Fruit fly (Drosophila melanogaster) whole organism, embryonic: ENCODE results near the gene dbe.

Source experiments
- ATbp ChIP-seq: fragments of 200-800 bp; sonication (Bioruptor generic); optimal IDR thresholded peaks from 2 replicates; lab custom pipeline; 2017; ENCODE audit warnings: missing biosample characterization, mild to moderate bottlenecking, missing genetic modification characterization, missing genetic modification reagents
- Abd-B ChIP-seq: fragments of 200-800 bp; sonication (Bioruptor generic); optimal IDR thresholded peaks from 2 replicates; lab custom pipeline; 2018; ENCODE audit warnings: missing biosample characterization, mild to moderate bottlenecking, missing genetic modification characterization, moderate library complexity
- CG11456 ChIP-seq: fragments of 200-800 bp; sonication (Bioruptor generic); IDR thresholded peaks from 3 replicates; pipeline ENCODE4 v1.3.6; 2022; ENCODE audit warnings: missing biosample characterization, missing genetic modification characterization
- CG15073 ChIP-seq: fragments of 200-800 bp; sonication (Bioruptor generic); optimal IDR thresholded peaks from 2 replicates; lab custom pipeline; 2016; ENCODE audit warnings: missing biosample characterization, missing genetic modification characterization
- CG17612 ChIP-seq: fragments of 200-800 bp; sonication (Bioruptor generic); IDR thresholded peaks from 2 replicates; pipeline ENCODE4 v1.3.6; 2022; ENCODE audit warnings: missing biosample characterization, missing genetic modification characterization
- CG1832 ChIP-seq: fragments of 200-800 bp; sonication (Bioruptor generic); optimal IDR thresholded peaks from 2 replicates; lab custom pipeline; 2017; ENCODE audit warnings: missing biosample characterization, mild to moderate bottlenecking, missing genetic modification characterization, inconsistent platforms
- CG2129 ChIP-seq: fragments of 200-800 bp; sonication (Bioruptor generic); IDR thresholded peaks from 2 replicates; pipeline ENCODE4 v1.3.6; 2022; ENCODE audit warnings: missing biosample characterization, missing genetic modification characterization; ENCODE audit not compliant: partially characterized antibody
- CG30020 ChIP-seq: fragments of 200-800 bp; optimal IDR thresholded peaks from 2 replicates; lab custom pipeline; 2019; ENCODE audit warnings: missing biosample characterization, mild to moderate bottlenecking, missing genetic modification characterization, moderate library complexity
- CG3065 ChIP-seq: fragments of 200-800 bp; sonication (Bioruptor generic); optimal IDR thresholded peaks from 2 replicates; lab custom pipeline; 2016; ENCODE audit warnings: missing biosample characterization, missing genetic modification characterization
- CG3281 ChIP-seq: fragments of 200-800 bp; sonication (Bioruptor generic); optimal IDR thresholded peaks from 3 replicates; lab custom pipeline; 2017; ENCODE audit warnings: missing biosample characterization, mild to moderate bottlenecking, missing genetic modification characterization
- CG33557 ChIP-seq: fragments of 200-800 bp; sonication (Bioruptor generic); optimal IDR thresholded peaks from 2 replicates; lab custom pipeline; 2019; ENCODE audit warnings: missing biosample characterization, mild to moderate bottlenecking, missing genetic modification characterization, moderate library complexity
- CG3726 ChIP-seq: fragments of 200-800 bp; sonication (Bioruptor generic); IDR thresholded peaks from 3 replicates; pipeline ENCODE4, ENCODE4 v1.3.6; 2022; ENCODE audit warnings: missing biosample characterization, missing genetic modification characterization
- CG4282 ChIP-seq: fragments of 200-800 bp; sonication (Bioruptor generic); optimal IDR thresholded peaks from 2 replicates; lab custom pipeline; 2016; ENCODE audit warnings: missing biosample characterization, missing genetic modification characterization
- CG5245 ChIP-seq: fragments of 200-800 bp; sonication (Bioruptor generic); optimal IDR thresholded peaks from 3 replicates; lab custom pipeline; 2016; ENCODE audit warnings: missing biosample characterization, missing genetic modification characterization
- CG6175 ChIP-seq: fragments of 200-800 bp; sonication (Bioruptor generic); IDR thresholded peaks from 3 replicates; pipeline ENCODE4 v1.3.6; 2022; ENCODE audit warnings: missing biosample characterization, missing genetic modification characterization
- CG7357 ChIP-seq: fragments of 200-800 bp; sonication (Bioruptor generic); IDR thresholded peaks from 3 replicates; pipeline ENCODE4 v1.3.6; 2022; ENCODE audit warnings: missing biosample characterization, missing genetic modification characterization
- CG7786 ChIP-seq: fragments of 200-800 bp; sonication (Bioruptor generic); optimal IDR thresholded peaks from 2 replicates; lab custom pipeline; 2016; ENCODE audit warnings: missing biosample characterization, missing genetic modification characterization
- CG7928 ChIP-seq: fragments of 200-800 bp; sonication (Bioruptor generic); optimal IDR thresholded peaks from 2 replicates; lab custom pipeline; 2017; ENCODE audit warnings: missing biosample characterization, mild to moderate bottlenecking, missing genetic modification characterization
- CG7963 ChIP-seq: fragments of 200-800 bp; sonication (Bioruptor generic); IDR thresholded peaks from 3 replicates; pipeline ENCODE4 v1.3.6; 2022; ENCODE audit warnings: missing biosample characterization, missing genetic modification characterization; ENCODE audit not compliant: partially characterized antibody
- CG8089 ChIP-seq: fragments of 200-800 bp; sonication (Bioruptor generic); optimal IDR thresholded peaks from 3 replicates; lab custom pipeline; 2016; ENCODE audit warnings: missing biosample characterization, missing genetic modification characterization
- CG8478 ChIP-seq: fragments of >200 bp; optimal IDR thresholded peaks from 2 replicates; lab custom pipeline; 2018
- CG9817 ChIP-seq: fragments of 200-800 bp; sonication (Bioruptor generic); optimal IDR thresholded peaks from 2 replicates; lab custom pipeline; 2018; ENCODE audit warnings: missing biosample characterization, mild to moderate bottlenecking, missing genetic modification characterization, moderate library complexity
- D ChIP-seq, 2 experiments: fragments of 200-800 bp in 1 of 2; fragments of >200 bp in 1 of 2; sonication (Bioruptor generic) in 1 of 2; optimal IDR thresholded peaks; 2 replicates in 1 of 2; 3 replicates in 1 of 2; lab custom pipeline; 2017; ENCODE audit warnings: mild to moderate bottlenecking in 1 of 2, missing biosample characterization in 1 of 2, missing genetic modification characterization in 1 of 2, missing genetic modification reagents in 1 of 2
- Dad ChIP-seq: fragments of 200-800 bp; sonication (Bioruptor generic); optimal IDR thresholded peaks from 3 replicates; lab custom pipeline; 2016; ENCODE audit warnings: missing biosample characterization, missing genetic modification characterization
- Dek ChIP-seq: fragments of 200-800 bp; sonication (Bioruptor generic); optimal IDR thresholded peaks from 3 replicates; lab custom pipeline; 2019; ENCODE audit warnings: missing biosample characterization, mild to moderate bottlenecking, missing genetic modification characterization, moderate library complexity
- Fer3 ChIP-seq: fragments of 200-800 bp; sonication (Bioruptor generic); optimal IDR thresholded peaks from 2 replicates; lab custom pipeline; 2018; ENCODE audit warnings: missing biosample characterization, mild to moderate bottlenecking, missing genetic modification characterization, moderate library complexity
- HmgD ChIP-seq: fragments of 200-800 bp; sonication (Bioruptor generic); optimal IDR thresholded peaks from 3 replicates; lab custom pipeline; 2016; ENCODE audit warnings: missing biosample characterization, missing genetic modification characterization
- Hr3 ChIP-seq: fragments of 200-800 bp; sonication (Bioruptor generic); optimal IDR thresholded peaks from 3 replicates; lab custom pipeline; 2016; ENCODE audit warnings: missing biosample characterization, missing genetic modification characterization
- Kr ChIP-seq: fragments of 200-800 bp; sonication (Bioruptor generic); optimal IDR thresholded peaks from 2 replicates; lab custom pipeline; 2017; ENCODE audit warnings: missing biosample characterization, mild to moderate bottlenecking, missing genetic modification characterization
- Lim3 ChIP-seq: fragments of 200-800 bp; sonication (Bioruptor generic); IDR thresholded peaks from 2 replicates; pipeline ENCODE4 v1.3.6; 2022; ENCODE audit warnings: missing biosample characterization, missing genetic modification characterization
- MESR4 ChIP-seq: fragments of 200-800 bp; sonication (Bioruptor generic); optimal IDR thresholded peaks from 2 replicates; lab custom pipeline; 2018; ENCODE audit warnings: missing biosample characterization, mild to moderate bottlenecking, missing genetic modification characterization, moderate library complexity
- Nf-YC ChIP-seq: fragments of 200-800 bp; optimal IDR thresholded peaks from 3 replicates; lab custom pipeline; 2019; ENCODE audit warnings: missing biosample characterization, mild to moderate bottlenecking, missing genetic modification characterization, moderate library complexity
- Rx ChIP-seq: fragments of 200-800 bp; sonication (Bioruptor generic); IDR thresholded peaks from 2 replicates; pipeline ENCODE4 v1.3.6; 2022; ENCODE audit warnings: missing biosample characterization, missing genetic modification characterization
- Side ChIP-seq: fragments of 200-800 bp; sonication (Bioruptor generic); optimal IDR thresholded peaks from 2 replicates; lab custom pipeline; 2016; ENCODE audit warnings: missing biosample characterization, missing genetic modification characterization
- Stat92E ChIP-seq, 3 experiments: fragments of >200 bp in 2 of 3; fragments of 200-800 bp in 1 of 3; sonication (Bioruptor generic) in 1 of 3; optimal IDR thresholded peaks; 2 replicates each; lab custom pipeline; 2017 to 2019; ENCODE audit warnings: missing biosample characterization in 3 of 3, missing genetic modification characterization in 3 of 3, mild to moderate bottlenecking in 1 of 3, moderate library complexity in 1 of 3
- Vsx1 ChIP-seq: fragments of 200-800 bp; sonication (Bioruptor generic); optimal IDR thresholded peaks from 2 replicates; lab custom pipeline; 2017; ENCODE audit warnings: missing biosample characterization, mild to moderate bottlenecking, missing genetic modification characterization, missing genetic modification reagents
- Xrp1 ChIP-seq: fragments of 200-800 bp; sonication (Bioruptor generic); IDR thresholded peaks from 2 replicates; pipeline ENCODE4 v1.3.6; 2022; ENCODE audit warnings: missing biosample characterization, missing genetic modification characterization
- bab2 ChIP-seq: fragments of 200-800 bp; sonication (Bioruptor generic); optimal IDR thresholded peaks from 2 replicates; lab custom pipeline; 2016; ENCODE audit warnings: missing biosample characterization, missing genetic modification characterization
- chm ChIP-seq: fragments of 200-800 bp; sonication (Bioruptor generic); IDR thresholded peaks from 2 replicates; pipeline ENCODE4 v1.3.6; 2022; ENCODE audit warnings: missing biosample characterization, missing genetic modification characterization
- croc ChIP-seq: fragments of 200-800 bp; sonication (Bioruptor generic); conservative IDR thresholded peaks from 3 replicates; pipeline ENCODE4 v1.3.6; 2022; ENCODE audit warnings: missing biosample characterization, missing genetic modification characterization
- dpn ChIP-seq, 2 experiments: fragments of 200-800 bp; sonication (Bioruptor generic); optimal IDR thresholded peaks; 3 replicates each; lab custom pipeline; 2016; ENCODE audit warnings: missing biosample characterization in 2 of 2, missing genetic modification characterization in 2 of 2
- emc ChIP-seq: fragments of 200-800 bp; sonication (Bioruptor generic); optimal IDR thresholded peaks from 2 replicates; lab custom pipeline; 2016; ENCODE audit warnings: missing biosample characterization, missing genetic modification characterization
- exex ChIP-seq: fragments of 200-800 bp; sonication (Bioruptor generic); optimal IDR thresholded peaks from 4 replicates; lab custom pipeline; 2018; ENCODE audit warnings: missing biosample characterization, mild to moderate bottlenecking, missing genetic modification characterization, moderate library complexity
- ham ChIP-seq: fragments of 200-800 bp; sonication (Bioruptor generic); IDR thresholded peaks from 2 replicates; pipeline ENCODE4 v1.3.6; 2022; ENCODE audit warnings: missing biosample characterization, missing genetic modification characterization
- nmo ChIP-seq: fragments of 200-800 bp; sonication (Bioruptor generic); optimal IDR thresholded peaks from 2 replicates; lab custom pipeline; 2018; ENCODE audit warnings: missing biosample characterization, mild to moderate bottlenecking, missing genetic modification characterization, moderate library complexity
- pho ChIP-seq: fragments of 200-800 bp; sonication (Bioruptor generic); optimal IDR thresholded peaks from 2 replicates; lab custom pipeline; 2016; ENCODE audit warnings: missing biosample characterization, missing genetic modification characterization
- slou ChIP-seq: fragments of 200-800 bp; sonication (Bioruptor generic); optimal IDR thresholded peaks from 3 replicates; lab custom pipeline; 2016; ENCODE audit warnings: missing biosample characterization, missing genetic modification characterization
- so ChIP-seq: fragments of 200-800 bp; sonication (Bioruptor generic); IDR thresholded peaks from 3 replicates; pipeline ENCODE4 v1.3.6; 2022; ENCODE audit warnings: missing biosample characterization, missing genetic modification characterization
- sr ChIP-seq: fragments of 200-800 bp; sonication (Bioruptor generic); IDR thresholded peaks from 3 replicates; pipeline ENCODE4 v1.3.6; 2022; ENCODE audit warnings: missing biosample characterization, missing genetic modification characterization
- tx ChIP-seq: fragments of 200-800 bp; sonication (Bioruptor generic); optimal IDR thresholded peaks from 2 replicates; lab custom pipeline; 2016; ENCODE audit warnings: missing biosample characterization, missing genetic modification characterization
- zen ChIP-seq: fragments of 200-800 bp; sonication (Bioruptor generic); optimal IDR thresholded peaks from 3 replicates; lab custom pipeline; 2018; ENCODE audit warnings: missing biosample characterization, mild to moderate bottlenecking, missing genetic modification characterization, moderate library complexity

dbe gene

DNA sequence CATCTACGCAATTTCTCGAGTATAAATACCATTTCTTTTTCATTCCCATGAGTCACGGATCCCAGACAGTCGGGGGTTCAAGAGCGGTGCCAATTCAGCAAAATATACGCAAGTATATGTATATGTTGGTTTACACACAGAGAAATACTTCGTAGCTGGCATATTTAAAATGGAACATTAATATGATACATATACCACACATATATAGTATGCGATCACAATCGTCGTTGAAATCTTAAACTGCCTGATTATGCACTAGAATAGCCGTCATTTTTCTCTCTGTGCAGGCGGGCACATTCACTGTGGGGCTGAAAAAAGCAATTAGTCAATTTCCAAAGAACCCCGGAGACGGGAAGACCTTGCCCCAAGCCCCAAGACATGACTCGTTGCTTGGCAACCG, 27.9 kb downstream of the dbe start (continued):
- TF ChIP-seq CG7963 (GFP tag; lab: Robert Waterston, UW) (no peak), CG7928 (GFP tag; lab: Kevin White, UChicago) (peak; percentile 38), CG3281 (GFP tag; lab: Kevin White, UChicago) (peak; percentile 83), CG9817 (tag; lab: Kevin White, UChicago) (peak; percentile 66), Side (no peak), Rx (GFP tag; lab: Robert Waterston, UW) (peak; percentile 77), nmo (GFP tag; lab: Kevin White, UChicago) (peak; percentile 54), Dek (tag; lab: Kevin White, UChicago) (peak; percentile 68), CG8478 (no peak), Xrp1 (GFP tag; lab: Robert Waterston, UW) (peak; percentile 83), so (GFP tag; lab: Robert Waterston, UW) (peak; percentile 78), D (optimal IDR thresholded peaks at IDR 0.05; lab: Kevin White, UChicago) (no peak), D (GFP tag; optimal IDR thresholded peaks at IDR 0.05; lab: Kevin White, UChicago) (peak; percentile 6), chm (GFP tag; lab: Robert Waterston, UW) (peak; percentile 70), Vsx1 (GFP tag; lab: Kevin White, UChicago) (peak; percentile 24), CG1832 (no peak), bab2 (GFP tag; lab: Kevin White, UChicago) (peak; percentile 35), exex (tag; lab: Kevin White, UChicago) (peak; percentile 24), slou (GFP tag; lab: Kevin White, UChicago) (no peak), Abd-B (GFP tag; lab: Kevin White, UChicago) (peak; percentile 51), CG30020 (tag; lab: Kevin White, UChicago) (no peak), pho (GFP tag; lab: Kevin White, UChicago) (peak; percentile 75), Stat92E (GFP tag; optimal IDR thresholded peaks at IDR 0.05; lab: Kevin White, UChicago) (peak in 1 of 3 experiments; percentile 7), zen (tag; lab: Kevin White, UChicago) (peak; percentile 10), ATbp (peak; percentile 61), CG2129 (no peak), CG6175 (peak; percentile 84), ham (GFP tag; lab: Robert Waterston, UW) (peak; percentile 57; the same call in 1 of the 2 replicates), CG4282 (GFP tag; lab: Kevin White, UChicago) (no peak), Hr3 (GFP tag; lab: Kevin White, UChicago) (peak; percentile 61), CG7786 (GFP tag; lab: Kevin White, UChicago) (peak; percentile 81), Dad (GFP tag; lab: Kevin White, UChicago) (no peak), CG5245 (GFP tag; lab: Kevin White, UChicago) (peak; percentile 38), CG8089 (GFP tag; lab: Kevin White, UChicago) (peak; percentile 57), emc (GFP tag; lab: Kevin White, UChicago) (no peak), Fer3 (tag; lab: Kevin White, UChicago) (peak; percentile 80), HmgD (GFP tag; lab: Kevin White, UChicago) (no peak), CG3065 (GFP tag; lab: Kevin White, UChicago) (no peak), CG15073 (GFP tag; lab: Kevin White, UChicago) (no peak), CG11456 (GFP tag; lab: Robert Waterston, UW) (peak; percentile 85), Lim3 (peak; percentile 52; the same call in 1 of the 2 replicates), MESR4 (GFP tag; lab: Kevin White, UChicago) (no peak), CG7357 (peak; percentile 45; the same call in 1 of the 3 replicates), CG33557 (GFP tag; lab: Kevin White, UChicago) (no peak), CG3726 (GFP tag; lab: Robert Waterston, UW) (no peak), tx (GFP tag; lab: Kevin White, UChicago) (peak; percentile 51), sr (GFP tag; lab: Robert Waterston, UW) (peak; percentile 45; the same call in 1 of the 3 replicates), dpn (GFP tag; optimal IDR thresholded peaks at IDR 0.05; lab: Kevin White, UChicago) (peak; percentile 74), Nf-YC (tag; lab: Kevin White, UChicago) (peak; percentile 26), Kr (no peak), CG17612 (GFP tag; lab: Robert Waterston, UW) (peak; percentile 55; the same call in 1 of the 2 replicates), croc (peak; percentile 23; the same call in 2 of the 3 replicates)
